Fruit fly (Drosophila melanogaster) whole organism, prepupa: ENCODE measurements around the gene CG14285.

Experiments used
- Blimp-1 ChIP-seq: fragments of 200-800 bp; sonication (Bioruptor generic); optimal IDR thresholded peaks from 3 replicates; lab custom pipeline; 2017; ENCODE audit warnings: missing biosample characterization, missing genetic modification characterization, mild to moderate bottlenecking, moderate library complexity, missing genetic modification reagents
- CG10631 ChIP-seq: fragments of 200-800 bp; sonication (Bioruptor generic); optimal IDR thresholded peaks from 2 replicates; lab custom pipeline; 2016; ENCODE audit warnings: missing biosample characterization, missing genetic modification characterization
- CG10669 ChIP-seq: fragments of 200-800 bp; sonication (Bioruptor generic); optimal IDR thresholded peaks from 3 replicates; lab custom pipeline; 2018; ENCODE audit warnings: missing biosample characterization, mild to moderate bottlenecking, missing genetic modification characterization, moderate library complexity
- CG11294 ChIP-seq: fragments of 200-800 bp; sonication (Bioruptor generic); IDR thresholded peaks from 2 replicates; pipeline ENCODE4 v1.3.6; 2022; ENCODE audit warnings: missing biosample characterization, missing genetic modification characterization
- CG11762 ChIP-seq: fragments of 200-800 bp; sonication (Bioruptor generic); optimal IDR thresholded peaks from 3 replicates; lab custom pipeline; 2016; ENCODE audit warnings: missing biosample characterization, missing genetic modification characterization; ENCODE audit not compliant: insufficient read depth
- CG11902 ChIP-seq: fragments of 200-800 bp; sonication (Bioruptor generic); optimal IDR thresholded peaks from 3 replicates; lab custom pipeline; 2016; ENCODE audit warnings: missing biosample characterization, missing genetic modification characterization
- CG15336 ChIP-seq: fragments of 200-800 bp; sonication (Bioruptor generic); IDR thresholded peaks from 2 replicates; pipeline ENCODE4 v1.3.6; 2022; ENCODE audit warnings: missing biosample characterization, missing genetic modification characterization
- CG16779 ChIP-seq: fragments of 200-800 bp; sonication (Bioruptor generic); optimal IDR thresholded peaks from 3 replicates; lab custom pipeline; 2017; ENCODE audit warnings: missing biosample characterization, mild to moderate bottlenecking, missing genetic modification characterization
- CG31627 ChIP-seq: fragments of 200-800 bp; sonication (Bioruptor generic); optimal IDR thresholded peaks from 3 replicates; lab custom pipeline; 2016; ENCODE audit warnings: missing biosample characterization, missing genetic modification characterization
- CG32006 ChIP-seq: fragments of 200-800 bp; sonication (Bioruptor generic); optimal IDR thresholded peaks from 3 replicates; lab custom pipeline; 2017; ENCODE audit warnings: missing biosample characterization, mild to moderate bottlenecking, missing genetic modification characterization
- CG3919 ChIP-seq: fragments of 200-800 bp; sonication (Bioruptor generic); optimal IDR thresholded peaks from 3 replicates; lab custom pipeline; 2016; ENCODE audit warnings: missing biosample characterization, missing genetic modification characterization
- CG4318 ChIP-seq: fragments of 200-800 bp; sonication (Bioruptor generic); optimal IDR thresholded peaks from 3 replicates; lab custom pipeline; 2017; ENCODE audit warnings: missing biosample characterization, mild to moderate bottlenecking, missing genetic modification characterization
- CG6276 ChIP-seq: fragments of 200-800 bp; sonication (Bioruptor generic); optimal IDR thresholded peaks from 2 replicates; lab custom pipeline; 2017; ENCODE audit warnings: missing biosample characterization, mild to moderate bottlenecking, missing genetic modification characterization
- CG6792 ChIP-seq: fragments of 200-800 bp; sonication (Bioruptor generic); optimal IDR thresholded peaks from 3 replicates; lab custom pipeline; 2016; ENCODE audit warnings: missing biosample characterization, missing genetic modification characterization
- CG6808 ChIP-seq: fragments of 200-800 bp; sonication (Bioruptor generic); optimal IDR thresholded peaks from 3 replicates; lab custom pipeline; 2017; ENCODE audit warnings: missing biosample characterization, missing genetic modification characterization, mild to moderate bottlenecking, moderate library complexity, missing genetic modification reagents
- CG6854 ChIP-seq: fragments of 200-800 bp; sonication (Bioruptor generic); optimal IDR thresholded peaks from 2 replicates; lab custom pipeline; 2017; ENCODE audit warnings: missing biosample characterization, mild to moderate bottlenecking, missing genetic modification characterization
- CG7368 ChIP-seq: fragments of 200-800 bp; sonication (Bioruptor generic); optimal IDR thresholded peaks from 3 replicates; lab custom pipeline; 2016; ENCODE audit warnings: missing biosample characterization, missing genetic modification characterization
- CG8119 ChIP-seq: fragments of 200-800 bp; sonication (Bioruptor generic); IDR thresholded peaks from 3 replicates; pipeline ENCODE4 v1.3.6; 2022; ENCODE audit warnings: missing biosample characterization, missing genetic modification characterization
- CG8319 ChIP-seq: fragments of 200-800 bp; sonication (Bioruptor generic); optimal IDR thresholded peaks from 3 replicates; lab custom pipeline; 2016; ENCODE audit warnings: missing biosample characterization, missing genetic modification characterization
- CG8632 ChIP-seq: fragments of 200-800 bp; sonication (Bioruptor generic); optimal IDR thresholded peaks from 3 replicates; lab custom pipeline; 2016; ENCODE audit warnings: missing biosample characterization, missing genetic modification characterization
- CG9139 ChIP-seq: fragments of 200-800 bp; sonication (Bioruptor generic); optimal IDR thresholded peaks from 3 replicates; lab custom pipeline; 2017; ENCODE audit warnings: missing biosample characterization, mild to moderate bottlenecking, missing genetic modification characterization
- Ets96B ChIP-seq: fragments of 200-800 bp; optimal IDR thresholded peaks from 2 replicates; lab custom pipeline; 2019; ENCODE audit warnings: missing biosample characterization, mild to moderate bottlenecking, missing genetic modification characterization, moderate library complexity
- Gug ChIP-seq: fragments of 200-800 bp; sonication (Bioruptor generic); IDR thresholded peaks from 2 replicates; pipeline ENCODE4 v1.3.6; 2022; ENCODE audit warnings: missing biosample characterization, missing genetic modification characterization
- Hr38 ChIP-seq: sonication (Bioruptor generic); optimal IDR thresholded peaks from 2 replicates; lab custom pipeline; 2016; ENCODE audit warnings: missing biosample characterization, missing genetic modification characterization
- Hr39 ChIP-seq: fragments of 200-800 bp; sonication (Bioruptor generic); optimal IDR thresholded peaks from 2 replicates; lab custom pipeline; 2016; ENCODE audit warnings: missing biosample characterization, missing genetic modification characterization
- Hr4 ChIP-seq: fragments of 200-800 bp; sonication (Bioruptor generic); optimal IDR thresholded peaks from 3 replicates; lab custom pipeline; 2016; ENCODE audit warnings: missing biosample characterization, missing genetic modification characterization
- Lpt ChIP-seq: fragments of 200-800 bp; sonication (Bioruptor generic); optimal IDR thresholded peaks from 3 replicates; lab custom pipeline; 2016; ENCODE audit warnings: missing biosample characterization, missing genetic modification characterization
- Met ChIP-seq: fragments of 200-800 bp; sonication (Bioruptor generic); optimal IDR thresholded peaks from 3 replicates; lab custom pipeline; 2016; ENCODE audit warnings: missing biosample characterization, missing genetic modification characterization
- OdsH ChIP-seq: fragments of 200-800 bp; sonication (Bioruptor generic); optimal IDR thresholded peaks from 3 replicates; lab custom pipeline; 2016; ENCODE audit warnings: missing biosample characterization, missing genetic modification characterization
- Smox ChIP-seq: fragments of 200-800 bp; sonication (Bioruptor generic); optimal IDR thresholded peaks from 3 replicates; lab custom pipeline; 2016; ENCODE audit warnings: missing biosample characterization, missing genetic modification characterization
- Sox102F ChIP-seq: fragments of 200-800 bp; sonication (Bioruptor generic); optimal IDR thresholded peaks from 2 replicates; lab custom pipeline; 2016; ENCODE audit warnings: missing biosample characterization, mild to moderate bottlenecking, missing genetic modification characterization
- achi ChIP-seq: fragments of 200-800 bp; sonication (Bioruptor generic); optimal IDR thresholded peaks from 3 replicates; lab custom pipeline; 2016; ENCODE audit warnings: missing biosample characterization, missing genetic modification characterization
- acj6 ChIP-seq: fragments of 200-800 bp; sonication (Bioruptor generic); optimal IDR thresholded peaks from 3 replicates; lab custom pipeline; 2016; ENCODE audit warnings: missing biosample characterization, missing genetic modification characterization
- cyc ChIP-seq: fragments of 200-800 bp; sonication (Bioruptor generic); optimal IDR thresholded peaks from 3 replicates; lab custom pipeline; 2016; ENCODE audit warnings: missing biosample characterization, missing genetic modification characterization
- dac ChIP-seq: fragments of 200-800 bp; sonication (Bioruptor generic); optimal IDR thresholded peaks from 2 replicates; lab custom pipeline; 2017; ENCODE audit warnings: missing biosample characterization, mild to moderate bottlenecking, missing genetic modification characterization
- dsx ChIP-seq: fragments of 200-800 bp; optimal IDR thresholded peaks from 3 replicates; lab custom pipeline; 2019; ENCODE audit warnings: missing biosample characterization, mild to moderate bottlenecking, missing genetic modification characterization, moderate library complexity; ENCODE audit not compliant: poor library complexity, severe bottlenecking
- eg ChIP-seq: fragments of 200-800 bp; sonication (Bioruptor generic); IDR thresholded peaks from 3 replicates; pipeline ENCODE4 v1.3.6; 2022; ENCODE audit warnings: missing biosample characterization, missing genetic modification characterization
- esn ChIP-seq: fragments of 200-800 bp; sonication (Bioruptor generic); optimal IDR thresholded peaks from 2 replicates; lab custom pipeline; 2016; ENCODE audit warnings: missing biosample characterization, mild to moderate bottlenecking, missing genetic modification characterization, moderate library complexity
- fd59A ChIP-seq: fragments of 200-800 bp; sonication (Bioruptor generic); optimal IDR thresholded peaks from 2 replicates; lab custom pipeline; 2017; ENCODE audit warnings: missing biosample characterization, mild to moderate bottlenecking, missing genetic modification characterization, missing genetic modification reagents
- fd85E ChIP-seq: fragments of 200-800 bp; sonication (Bioruptor generic); optimal IDR thresholded peaks from 3 replicates; lab custom pipeline; 2016; ENCODE audit warnings: missing biosample characterization, missing genetic modification characterization
- lz ChIP-seq: fragments of 200-800 bp; sonication (Bioruptor generic); optimal IDR thresholded peaks from 3 replicates; lab custom pipeline; 2016; ENCODE audit warnings: missing biosample characterization, missing genetic modification characterization
- net ChIP-seq: fragments of 200-800 bp; sonication (Bioruptor generic); optimal IDR thresholded peaks from 3 replicates; lab custom pipeline; 2016; ENCODE audit warnings: missing biosample characterization, missing genetic modification characterization
- pdm3 ChIP-seq: fragments of 200-800 bp; sonication (Bioruptor generic); optimal IDR thresholded peaks from 3 replicates; lab custom pipeline; 2016; ENCODE audit warnings: missing biosample characterization, missing genetic modification characterization
- salr ChIP-seq, 2 experiments: fragments of 200-800 bp; sonication (Bioruptor generic); optimal IDR thresholded peaks; 3 replicates each; lab custom pipeline; 2016 to 2018; ENCODE audit warnings: missing biosample characterization in 2 of 2, missing genetic modification characterization in 2 of 2, mild to moderate bottlenecking in 1 of 2
- spab ChIP-seq: fragments of 200-800 bp; sonication (Bioruptor generic); optimal IDR thresholded peaks from 2 replicates; lab custom pipeline; 2017; ENCODE audit warnings: missing biosample characterization, mild to moderate bottlenecking, missing genetic modification characterization, missing genetic modification reagents
- ss ChIP-seq, 2 experiments: fragments of 200-800 bp; sonication (Bioruptor generic); optimal IDR thresholded peaks; 2 replicates in 1 of 2; 3 replicates in 1 of 2; lab custom pipeline; 2017 to 2018; ENCODE audit warnings: mild to moderate bottlenecking in 2 of 2, missing biosample characterization in 2 of 2, missing genetic modification characterization in 2 of 2, moderate library complexity in 1 of 2
- topi ChIP-seq: fragments of 200-800 bp; sonication (Bioruptor generic); optimal IDR thresholded peaks from 3 replicates; lab custom pipeline; 2016; ENCODE audit warnings: missing biosample characterization, missing genetic modification characterization

The CG14285 gene

dm6 chr3R:19028758-19029157, 3.9 kb downstream of the CG14285 start, which contains the start of the genes GatA and P5cr (continued):
- no peak for TF ChIP-seq CG6808 (GFP tag; lab: Kevin White, UChicago)
- TF ChIP-seq dac (GFP tag; lab: Kevin White, UChicago): peak; percentile 72
- TF ChIP-seq CG8319 (GFP tag; lab: Kevin White, UChicago): no peak
- TF ChIP-seq CG6276 (GFP tag; lab: Kevin White, UChicago): no peak
- no peak for TF ChIP-seq CG4318
- TF ChIP-seq CG10669 (GFP tag; lab: Kevin White, UChicago): no peak
- peak; percentile 51 for TF ChIP-seq CG8632 (GFP tag; lab: Kevin White, UChicago)
- TF ChIP-seq Hr38 (GFP tag; lab: Kevin White, UChicago): peak; percentile 78
- TF ChIP-seq eg (GFP tag; lab: Robert Waterston, UW): peak; percentile 93
- no peak for TF ChIP-seq Blimp-1 (GFP tag; lab: Kevin White, UChicago)
- TF ChIP-seq CG6854 (GFP tag; lab: Kevin White, UChicago): peak; percentile 55
- TF ChIP-seq topi: peak; percentile 65
- TF ChIP-seq, all 60 proteins: peak for 44

- TF ChIP-seq CG3919 (GFP tag; lab: Kevin White, UChicago) (no peak), eg (GFP tag; lab: Robert Waterston, UW) (no peak), CG7368 (no peak), Hr38 (GFP tag; lab: Kevin White, UChicago) (no peak), CG11294 (GFP tag; lab: Robert Waterston, UW) (no peak), CG6276 (GFP tag; lab: Kevin White, UChicago) (no peak), Hr4 (GFP tag; lab: Kevin White, UChicago) (peak; percentile 1), CG10631 (GFP tag; lab: Kevin White, UChicago) (peak; percentile 45), pdm3 (GFP tag; lab: Kevin White, UChicago) (no peak), Smox (GFP tag; lab: Kevin White, UChicago) (no peak), Sox102F (GFP tag; lab: Kevin White, UChicago) (no peak), CG4318 (no peak), spab (GFP tag; lab: Kevin White, UChicago) (no peak), CG32006 (GFP tag; lab: Kevin White, UChicago) (peak; percentile 47), CG6792 (GFP tag; lab: Kevin White, UChicago) (peak; percentile 8), CG31627 (no peak), Hr39 (GFP tag; lab: Kevin White, UChicago) (no peak), CG8119 (GFP tag; lab: Robert Waterston, UW) (no peak), CG9139 (GFP tag; lab: Kevin White, UChicago) (no peak), Ets96B (tag; lab: Kevin White, UChicago) (peak; percentile 36), fd59A (no peak), salr (GFP tag; optimal IDR thresholded peaks at IDR 0.05; lab: Kevin White, UChicago) (no peak), CG8632 (GFP tag; lab: Kevin White, UChicago) (peak; percentile 30), CG8319 (GFP tag; lab: Kevin White, UChicago) (no peak), CG11762 (GFP tag; lab: Kevin White, UChicago) (no peak), achi (GFP tag; lab: Kevin White, UChicago) (no peak), acj6 (GFP tag; lab: Kevin White, UChicago) (peak; percentile 29), OdsH (GFP tag; lab: Kevin White, UChicago) (peak; percentile 39), lz (GFP tag; lab: Kevin White, UChicago) (no peak), fd85E (GFP tag; lab: Kevin White, UChicago) (no peak), net (GFP tag; lab: Kevin White, UChicago) (no peak), CG11902 (GFP tag; lab: Kevin White, UChicago) (no peak), dac (GFP tag; lab: Kevin White, UChicago) (no peak), Lpt (GFP tag; lab: Kevin White, UChicago) (no peak), dsx (GFP tag; lab: Kevin White, UChicago) (peak; percentile 70), CG16779 (tag; lab: Kevin White, UChicago) (no peak), CG6808 (GFP tag; lab: Kevin White, UChicago) (no peak), ss (GFP tag; optimal IDR thresholded peaks at IDR 0.05; lab: Kevin White, UChicago) (peak in 1 of 2 experiments; percentile 13), Met (GFP tag; lab: Kevin White, UChicago) (no peak), esn (peak; percentile 47), Gug (peak; percentile 23; the same call in 1 of the 2 replicates), Blimp-1 (GFP tag; lab: Kevin White, UChicago) (no peak), CG6854 (GFP tag; lab: Kevin White, UChicago) (no peak), topi (no peak), CG10669 (GFP tag; lab: Kevin White, UChicago) (no peak), cyc (no peak), CG15336 (GFP tag; lab: Robert Waterston, UW) (0 out of 2 replicates have a peak, but pooled peaks have one; percentile 25)
Measured at dm6 chr3R:19031210-19031609, 6.3 kb downstream of the CG14285 start, which contains the start of the genes Prp18 and CG6013. Prp18 (minus strand) TSS chr3R:19031271. CG6013 (plus strand) TSS chr3R:19031503.
